Fruit fly (Drosophila melanogaster) whole organism, larva: ENCODE measurements around the gene MtnF.

ENCODE experiments used
- noc ChIP-seq: fragments of 200-800 bp; sonication (Bioruptor generic); optimal IDR thresholded peaks from 3 replicates; lab custom pipeline; 2019; ENCODE audit warnings: missing biosample characterization, mild to moderate bottlenecking, missing genetic modification characterization, moderate library complexity

MtnF gene

DNA sequence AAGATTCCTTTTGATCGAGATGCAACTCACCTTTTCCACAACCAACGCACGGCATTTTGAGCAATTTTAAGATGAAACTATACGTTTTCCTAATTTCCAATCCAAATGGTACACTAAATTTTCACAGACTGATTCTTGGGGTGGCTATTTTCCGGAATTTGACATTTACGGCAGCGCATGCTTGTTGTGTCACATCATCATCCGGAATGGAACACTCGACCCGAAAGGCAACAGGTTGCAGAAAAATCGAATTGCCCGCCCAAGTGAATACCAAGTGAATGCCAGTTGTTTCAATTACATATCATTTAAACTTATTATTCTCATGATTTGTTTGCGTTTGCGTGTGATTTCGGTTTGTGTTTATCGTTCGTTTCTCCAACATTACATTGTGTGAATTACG lies at the start of gene MtnF:
Gene MtnF (minus strand): TSS at position 209 of the 400 bp plus-strand sequence.
- no peak for TF ChIP-seq noc (tag; lab: Kevin White, UChicago)

DNA sequence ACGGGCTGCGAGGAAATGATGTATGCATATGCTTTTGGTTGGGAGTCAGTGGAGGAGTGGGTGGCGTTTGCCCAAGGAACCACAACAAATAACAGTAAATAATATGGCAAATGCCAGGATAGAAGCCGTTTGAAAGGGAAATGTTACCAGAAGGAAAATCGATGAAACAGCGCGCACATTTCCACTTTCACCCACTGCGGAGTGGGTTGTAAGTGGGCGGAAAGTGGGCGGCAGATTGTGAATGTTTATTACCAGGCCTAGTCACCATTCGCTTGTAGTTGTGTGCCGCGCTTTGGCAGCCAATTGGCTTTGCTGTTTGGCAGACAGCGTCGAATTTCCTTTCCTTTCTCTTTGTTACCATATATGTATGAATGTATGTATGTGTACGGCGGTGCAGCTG lies 36.7 kb upstream of the MtnF start:
- no peak for TF ChIP-seq noc (tag; lab: Kevin White, UChicago)

DNA sequence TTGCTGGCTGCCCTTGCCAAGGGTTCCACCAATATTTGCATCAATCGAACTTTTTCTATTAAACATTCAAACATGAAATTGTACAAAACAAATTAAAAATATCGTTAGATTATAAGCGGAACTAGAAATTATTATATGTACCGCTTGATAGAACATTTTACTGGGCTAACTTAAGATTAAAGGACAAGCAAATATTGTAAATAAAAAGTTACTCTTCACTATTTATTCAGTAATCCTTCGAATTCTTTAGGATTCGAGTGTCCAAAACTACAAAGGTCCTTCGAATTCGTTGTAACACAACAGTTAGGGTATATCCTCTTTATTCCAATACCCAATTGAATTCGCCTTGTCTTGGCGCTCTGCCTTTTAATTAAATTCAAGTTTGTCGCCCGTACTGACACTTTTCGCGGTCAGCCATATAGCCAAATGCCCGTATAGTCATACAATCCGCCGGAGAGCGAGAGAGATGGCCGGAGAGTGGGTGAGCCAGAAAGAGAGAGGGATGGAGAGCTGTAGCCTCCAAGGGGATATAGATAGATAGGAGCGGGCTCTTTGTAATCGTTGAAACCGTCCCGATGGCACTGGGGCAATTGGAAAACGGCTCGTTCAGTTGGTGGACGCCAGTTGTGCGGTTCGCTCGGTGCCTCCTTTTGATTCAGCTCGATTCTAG lies 32.7 kb upstream of the MtnF start:
- TF ChIP-seq noc (tag; lab: Kevin White, UChicago): no peak

DNA sequence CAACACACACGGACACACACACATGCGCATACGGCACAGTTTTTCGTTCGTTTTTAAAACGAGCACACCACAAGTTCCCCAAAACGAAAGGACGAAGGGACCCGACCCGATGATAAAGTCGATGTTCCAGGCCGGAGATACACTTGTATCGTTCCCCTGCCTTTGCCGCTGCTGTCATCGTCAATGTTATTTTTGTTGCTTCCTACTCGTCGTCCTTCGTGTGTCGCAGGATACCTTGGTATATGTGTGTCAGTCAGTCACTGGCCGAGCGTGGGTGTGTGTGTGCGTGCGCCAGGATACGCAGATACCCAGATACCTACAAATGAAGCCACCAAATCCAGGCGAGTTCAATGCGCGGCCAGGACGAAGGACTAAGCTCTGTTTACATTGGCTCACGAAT lies 28.1 kb upstream of the MtnF start:
- TF ChIP-seq noc (tag; lab: Kevin White, UChicago): no peak

DNA sequence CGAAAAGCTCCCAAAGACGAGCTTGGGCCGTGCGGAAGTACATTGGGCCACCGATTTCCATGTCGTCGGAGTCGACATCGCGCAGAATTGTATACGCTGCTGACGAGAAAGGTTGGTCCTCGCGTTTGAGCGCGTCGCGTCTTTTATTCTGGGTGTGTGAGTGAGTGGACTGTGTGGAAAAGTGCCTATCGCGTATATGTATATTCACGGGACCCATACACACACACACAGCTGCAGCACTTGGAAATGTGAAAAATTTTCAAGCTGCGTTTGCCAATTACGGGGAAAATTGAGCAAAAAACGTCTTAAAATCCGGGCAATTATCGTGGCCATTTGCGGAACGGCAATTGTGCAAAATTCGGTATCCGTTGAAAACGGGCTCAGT lies 27.4 kb upstream of the MtnF start, which contains the start of gene slo:
Gene slo (plus strand): TSS at position 80 of the 385 bp plus-strand sequence.
- no peak for TF ChIP-seq noc (tag; lab: Kevin White, UChicago)

DNA sequence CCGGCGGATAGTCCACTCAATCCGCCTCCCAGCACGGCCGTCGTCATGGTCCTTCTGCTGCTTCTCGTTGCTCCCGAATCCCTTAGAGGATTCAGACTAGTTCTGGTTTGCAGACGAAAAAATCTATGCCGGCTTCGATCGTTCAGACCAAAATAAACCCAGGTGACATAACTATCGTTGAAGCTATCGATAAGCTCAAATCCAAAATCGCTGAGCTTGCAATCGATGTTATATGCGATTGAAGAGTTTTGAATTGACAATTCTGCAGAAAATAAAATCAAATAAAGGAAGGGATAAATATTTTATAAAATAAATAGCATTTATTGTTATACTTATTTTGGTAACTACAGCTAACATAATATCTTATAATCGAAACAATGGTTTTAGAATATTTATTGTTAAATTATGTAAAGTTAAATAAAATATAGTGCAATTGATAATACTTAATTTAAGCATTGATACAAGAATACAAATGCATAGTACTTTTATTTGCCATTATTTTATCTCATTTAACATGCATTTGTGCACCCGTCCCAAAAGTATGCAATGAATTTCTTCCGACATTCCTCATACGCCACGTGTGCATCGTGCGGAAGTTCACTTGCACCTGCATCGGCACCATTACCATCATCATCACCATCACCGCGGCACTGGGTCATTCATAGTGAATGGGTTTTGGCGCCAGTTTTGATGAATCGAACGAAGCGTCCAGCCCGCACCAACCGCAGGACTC lies 26.9 kb upstream of the MtnF start, which contains the start of gene Ppox:
Gene Ppox (minus strand): TSS at position 173 of the 733 bp plus-strand sequence.
- TF ChIP-seq noc (tag; lab: Kevin White, UChicago): no peak

DNA sequence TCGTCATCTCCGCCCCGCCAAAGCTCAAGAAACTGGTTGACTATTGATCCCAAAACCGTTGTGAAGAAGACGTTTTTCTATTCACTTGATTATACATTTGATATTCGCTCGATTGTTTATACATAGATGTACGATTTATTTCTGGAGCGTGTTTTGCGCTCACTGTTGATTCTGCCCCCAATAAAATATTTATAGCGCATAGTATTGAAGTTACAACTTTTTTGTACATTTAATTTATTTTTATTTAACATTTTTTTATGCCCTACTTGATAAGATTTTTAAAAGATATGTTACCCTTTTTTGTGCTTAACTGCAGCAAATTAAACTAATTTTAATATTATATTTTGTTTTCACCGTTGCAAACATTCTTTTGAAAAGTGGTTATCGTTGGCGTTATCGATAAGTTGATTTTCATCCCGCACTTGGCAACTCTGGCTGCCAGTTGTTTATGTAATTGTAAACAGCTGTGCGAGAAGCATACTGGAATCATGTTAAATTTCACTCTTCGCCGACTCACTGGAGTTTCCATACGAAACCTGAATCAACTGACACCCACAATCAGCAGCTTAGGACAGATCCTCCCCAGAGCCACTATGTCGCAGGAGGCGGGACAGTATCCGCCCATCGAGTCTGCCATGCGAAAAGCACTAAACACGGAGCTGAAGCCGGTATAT lies 24.3 kb upstream of the MtnF start, which contains the start of gene CG31126:
Gene CG31126 (plus strand): TSS at position 449 of the 674 bp plus-strand sequence.
- TF ChIP-seq noc (tag; lab: Kevin White, UChicago): no peak

DNA sequence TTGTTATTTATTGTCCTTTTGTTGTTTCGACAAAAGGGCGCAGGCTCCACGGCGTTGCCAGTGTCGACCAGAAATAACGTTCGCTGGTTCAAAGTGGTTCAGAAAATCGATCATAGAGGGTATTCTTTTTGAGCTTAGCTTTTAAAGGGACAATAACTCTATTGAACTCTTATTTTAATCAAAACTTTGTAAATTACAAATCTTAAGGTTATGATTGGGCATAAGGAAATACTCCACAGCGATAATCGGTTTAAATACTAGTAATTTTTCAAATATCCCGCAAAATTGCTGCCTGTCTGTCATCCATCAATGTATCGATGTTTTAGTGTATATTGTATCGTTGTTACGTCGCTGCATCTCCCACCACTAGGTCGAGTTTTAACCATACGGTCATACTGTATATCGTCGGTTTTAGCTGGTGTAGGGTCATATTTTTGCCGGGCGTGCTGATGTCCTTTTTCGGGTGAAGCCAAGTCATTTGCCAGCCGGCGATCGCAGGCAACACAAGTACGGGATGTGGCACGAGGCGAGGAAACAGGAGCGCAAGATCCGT lies 19.9 kb upstream of the MtnF start, which contains the start of the genes CG31125 and CG6695:
Gene CG31125 (minus strand): TSS at position 51 of the 553 bp plus-strand sequence.
Gene CG6695 (plus strand): TSS at position 391 of the 553 bp plus-strand sequence.
- TF ChIP-seq noc (tag; lab: Kevin White, UChicago): no peak

DNA sequence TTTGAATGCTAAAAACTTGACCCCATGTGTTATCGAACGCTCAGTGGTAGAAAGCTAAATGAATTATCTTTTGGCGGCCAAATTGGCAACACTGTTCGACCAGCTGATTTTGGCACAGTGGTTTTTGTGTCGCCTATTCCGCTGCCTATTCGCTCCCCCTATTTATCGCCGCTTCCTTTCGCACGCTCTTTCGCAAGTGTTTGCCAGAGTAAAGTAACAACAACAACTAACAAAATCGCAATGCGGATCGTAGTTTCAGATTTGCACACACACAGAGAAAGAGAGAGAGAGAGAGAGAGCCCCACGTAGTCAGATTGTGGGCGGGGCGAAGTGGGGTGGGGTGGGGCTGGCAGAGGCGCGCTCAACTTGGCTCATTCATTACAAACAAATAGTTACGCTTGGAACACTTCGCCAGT lies 16.1 kb upstream of the MtnF start:
- TF ChIP-seq noc (tag; lab: Kevin White, UChicago): no peak

DNA sequence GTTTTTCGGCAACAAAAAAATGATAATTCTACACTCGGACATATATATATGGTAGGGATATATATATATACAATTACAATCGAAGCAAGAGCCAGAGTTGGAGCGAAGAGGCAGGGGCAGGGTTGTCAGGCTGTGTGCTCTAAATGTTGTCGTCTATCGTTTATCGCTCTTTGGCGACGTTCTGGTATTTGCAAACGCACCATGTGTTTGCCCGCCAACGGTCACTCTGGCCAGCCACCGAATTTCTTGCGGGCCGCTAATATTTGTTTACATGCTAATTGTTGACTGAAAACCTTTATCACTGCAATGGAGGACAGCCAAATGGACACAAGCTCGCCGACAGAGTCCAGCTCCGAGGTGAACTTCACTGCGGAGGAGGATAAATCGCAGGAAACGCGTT lies 15.0 kb upstream of the MtnF start, which contains the start of the genes puf and ash2:
Gene puf (minus strand): TSS at position 121 of the 400 bp plus-strand sequence.
Gene ash2 (plus strand): TSS at position 203 of the 400 bp plus-strand sequence.
- no peak for TF ChIP-seq noc (tag; lab: Kevin White, UChicago)

DNA sequence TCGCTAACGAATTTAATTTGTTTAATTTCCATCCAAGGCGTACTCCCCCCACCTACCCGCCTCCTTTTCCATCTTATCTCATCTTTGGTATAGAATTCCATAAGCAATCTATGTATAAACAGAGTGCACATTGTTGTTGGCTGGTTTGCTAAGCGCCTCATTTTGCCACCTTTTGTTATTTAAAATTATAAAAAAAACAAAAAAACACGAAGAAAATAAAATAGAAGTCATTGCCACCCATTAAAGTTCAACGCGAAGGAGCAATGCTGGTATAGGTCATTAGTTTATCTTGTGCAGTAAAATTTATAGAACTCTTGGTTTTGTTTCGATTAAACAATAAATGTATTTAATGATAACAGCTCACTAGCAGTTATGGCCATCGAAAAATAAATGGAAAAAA lies 653 bp downstream of the MtnF start:
- no peak for TF ChIP-seq noc (tag; lab: Kevin White, UChicago)

DNA sequence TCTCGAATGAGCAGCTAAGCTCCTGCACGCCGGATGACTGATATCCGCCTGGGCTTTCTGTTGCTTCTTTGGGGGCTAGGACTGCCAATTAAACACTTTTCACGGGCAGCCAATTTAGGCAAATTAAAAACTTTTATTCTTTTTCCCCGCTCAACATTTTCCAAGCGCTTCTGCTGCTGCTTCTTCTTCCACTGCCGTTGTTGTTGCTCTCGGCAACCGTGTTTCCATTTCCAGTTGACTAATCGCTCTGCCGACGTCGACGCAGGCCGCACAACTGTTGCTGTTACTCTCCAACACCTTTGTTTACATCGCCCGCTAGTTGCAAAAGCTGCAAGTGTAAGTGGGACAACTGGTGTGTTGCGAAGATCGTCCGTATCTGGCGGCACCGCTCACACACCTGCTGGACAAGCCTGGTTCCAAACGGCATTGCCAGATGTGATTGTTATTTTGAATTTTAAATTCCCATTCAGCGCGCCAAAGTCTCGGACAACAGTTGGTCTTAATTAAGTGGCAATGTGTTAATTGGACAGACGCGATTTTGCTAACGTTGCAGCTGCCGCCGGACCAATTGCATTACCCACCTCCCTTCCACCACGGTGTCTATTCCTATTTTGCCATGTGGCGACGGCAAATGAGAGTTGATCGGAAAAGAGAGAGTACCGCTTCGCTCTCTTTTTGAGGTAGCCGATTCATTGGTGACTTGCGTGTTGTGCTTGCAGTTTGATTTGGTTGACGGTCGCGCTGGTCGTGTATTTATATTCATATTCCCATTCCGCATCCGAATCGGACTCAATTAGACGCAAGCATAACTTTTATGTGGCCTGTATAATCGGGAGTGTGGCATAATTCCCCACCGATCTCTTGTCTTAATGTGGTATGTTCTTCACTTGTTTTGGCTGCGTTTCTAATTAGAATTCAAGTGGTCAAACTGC lies 4.8 kb downstream of the MtnF start, which contains the start of gene Wsck:
Gene Wsck (minus strand): TSS at position 199 of the 932 bp plus-strand sequence.
- TF ChIP-seq noc (tag; lab: Kevin White, UChicago): no peak

DNA sequence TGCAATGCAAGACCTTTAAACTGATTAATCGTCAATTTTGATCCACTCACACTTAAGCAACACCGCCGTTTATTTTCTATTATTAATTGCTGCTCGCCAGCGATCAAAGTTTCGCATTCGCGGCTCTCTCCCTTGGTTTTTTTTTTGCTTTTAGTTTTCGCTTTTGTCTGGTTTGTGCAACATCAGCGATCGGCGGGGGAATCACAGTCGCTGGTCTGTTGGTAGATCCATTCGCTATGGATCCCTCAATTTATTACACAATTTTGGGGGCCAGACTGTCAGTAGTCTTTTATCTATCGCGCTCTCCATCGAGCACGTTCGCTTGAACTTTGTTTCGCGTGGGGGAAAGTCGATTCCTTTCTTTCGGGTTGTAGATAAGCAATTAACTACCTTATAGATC lies 8.3 kb downstream of the MtnF start:
- TF ChIP-seq noc (tag; lab: Kevin White, UChicago): no peak

DNA sequence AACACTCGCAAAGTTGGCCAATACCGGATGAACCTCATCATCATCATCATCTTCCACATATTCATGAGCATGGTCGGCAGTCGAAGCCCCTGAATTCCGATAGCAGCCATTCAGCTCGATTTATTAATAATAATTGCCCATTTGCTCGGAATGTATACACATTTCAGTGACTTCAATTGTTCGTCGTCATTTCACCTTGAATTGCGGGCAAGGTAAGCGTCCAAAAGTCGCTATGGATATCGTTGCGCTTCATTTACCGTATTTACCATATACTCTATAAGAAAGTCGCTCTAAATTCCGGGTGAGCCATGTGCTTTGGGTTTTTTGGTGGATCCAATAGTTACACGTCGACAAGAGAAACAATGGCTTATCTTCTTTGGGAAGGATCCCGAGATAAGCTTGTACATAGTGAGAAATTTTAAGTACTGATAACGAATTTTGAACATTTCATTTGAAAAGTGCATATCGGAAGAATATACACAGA lies 8.9 kb downstream of the MtnF start:
- TF ChIP-seq noc (tag; lab: Kevin White, UChicago): peak; percentile 25
